Worm (Caenorhabditis elegans): ENCODE data around the gene F59A6.10.

The F59A6.10 gene

DNA sequence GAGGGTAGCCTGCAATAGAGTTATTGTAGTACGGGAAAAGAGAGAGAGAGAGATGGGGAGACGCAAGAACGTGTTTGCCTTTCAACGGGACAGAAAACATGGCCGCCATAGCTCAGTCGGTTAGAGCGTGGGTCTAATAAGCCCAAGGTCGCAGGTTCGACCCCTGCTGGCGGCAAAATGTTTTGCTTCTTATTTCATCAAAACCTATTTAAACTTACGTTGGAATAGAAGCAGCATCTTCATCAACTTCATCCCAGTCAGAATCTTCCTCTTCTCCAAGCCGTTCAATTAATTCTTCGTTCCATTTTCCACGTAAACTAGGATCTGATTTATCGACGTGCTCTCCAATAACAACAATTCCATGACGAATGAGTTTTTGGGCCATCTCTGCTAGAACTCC is 28.9 kb downstream of the F59A6.10 start (continued):
- TF ChIP-seq ceh-44 (GFP tag; IDR thresholded peaks at IDR 0.05) (peak; percentile 59; the same call in 1 of the 2 replicates), lir-3 (tag; optimal IDR thresholded peaks at IDR 0.05) (peak; percentile 15), lim-7 (GFP tag; IDR thresholded peaks at IDR 0.05) (peak; percentile 94), nhr-42 (GFP tag; IDR thresholded peaks at IDR 0.05) (peak; percentile 87), lin-29 (GFP tag; IDR thresholded peaks at IDR 0.05) (no peak), set-16 (GFP tag; IDR thresholded peaks at IDR 0.05) (peak; percentile 48; the same call in 1 of the 2 replicates), mxl-3 (GFP tag; optimal IDR thresholded peaks at IDR 0.05) (peak; percentile 59), sdz-12 (GFP tag; optimal IDR thresholded peaks at IDR 0.05) (peak; percentile 82), dmd-6 (GFP tag; IDR thresholded peaks at IDR 0.05) (peak; percentile 68), rbr-2 (tag; optimal IDR thresholded peaks at IDR 0.05) (peak; percentile 46), unc-39 (tag; optimal IDR thresholded peaks at IDR 0.05) (no peak)

DNA sequence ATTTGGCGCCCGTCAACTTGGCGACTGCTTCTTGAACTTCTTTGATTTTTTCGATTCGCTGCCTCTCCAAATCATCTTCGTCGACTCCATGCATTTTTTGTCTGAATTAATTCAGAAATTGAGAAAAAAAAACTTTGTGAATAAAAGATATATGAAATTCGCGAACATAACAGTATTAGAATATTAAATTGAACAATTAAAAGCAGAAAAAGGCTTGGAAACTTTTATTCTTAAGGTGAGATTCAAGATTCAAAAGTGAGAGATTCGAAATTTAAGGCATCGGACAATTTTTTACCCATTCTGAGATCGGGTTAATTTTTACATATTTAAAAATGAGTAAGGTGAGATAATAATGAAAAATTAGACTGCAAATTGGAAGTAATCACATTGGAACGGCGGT is 30.2 kb downstream of the F59A6.10 start, which contains the start of gene F33G12.3:
TSS of gene F33G12.3 (minus strand) at position 101 of the 400 bp plus-strand sequence.
- TF ChIP-seq duxl-1 (tag; optimal IDR thresholded peaks at IDR 0.05; ENCODE audit: poor library complexity) (no peak), Y75B8A.6 (GFP tag; IDR thresholded peaks at IDR 0.05) (no peak)

DNA sequence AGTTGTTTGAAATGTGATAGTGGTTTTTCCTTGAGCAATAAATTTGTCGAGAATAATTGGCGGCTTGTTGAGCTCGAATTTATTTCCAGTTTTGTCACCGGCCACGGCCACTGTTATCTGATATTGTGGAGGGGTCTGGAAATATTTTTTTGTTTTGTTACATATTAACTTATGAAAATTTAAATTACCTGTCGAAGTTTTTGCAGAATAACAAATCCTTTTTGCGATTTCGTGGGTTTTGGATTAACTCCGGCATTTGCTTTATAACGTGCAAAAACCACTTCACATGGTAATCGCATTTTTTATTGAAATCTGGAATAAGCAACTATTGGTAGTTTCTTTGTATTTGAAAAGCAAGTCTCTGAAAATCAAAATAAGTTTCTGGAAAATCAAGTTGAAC is 32.4 kb downstream of the F59A6.10 start, which contains the start of gene lrr-1:
TSS of gene lrr-1 (minus strand) at position 312 of the 400 bp plus-strand sequence.
- peak in 1 of 2 experiments; percentile 85 for TF ChIP-seq unc-62 (GFP tag; optimal IDR thresholded peaks at IDR 0.05 in 1 of 2)
- no peak for TF ChIP-seq unc-62 (tag; optimal IDR thresholded peaks at IDR 0.05)
- TF ChIP-seq zfp-3 (GFP tag; conservative IDR thresholded peaks at IDR 0.05): no peak
- no peak for TF ChIP-seq jun-1 (tag; optimal IDR thresholded peaks at IDR 0.05)
- TF ChIP-seq arid-1 (GFP tag; conservative IDR thresholded peaks at IDR 0.05): 0 out of 2 replicates have a peak, but pooled peaks have one; percentile 29

ce11 chrII:5039912-5040311 is 36.2 kb downstream of the F59A6.10 start, which contains the start of gene golg-2:
Gene golg-2 (minus strand): TSS chrII:5040091.
- TF ChIP-seq snpc-1.2 (GFP tag; IDR thresholded peaks at IDR 0.05): 0 out of 2 replicates have a peak, but pooled peaks have one; percentile 3
- TF ChIP-seq nhr-76 (tag; optimal IDR thresholded peaks at IDR 0.05): no peak
- peak in 1 of 2 experiments; percentile 40 for TF ChIP-seq lsy-2 (tag; optimal IDR thresholded peaks at IDR 0.05)
- no peak for TF ChIP-seq daf-16 (GFP tag; optimal IDR thresholded peaks at IDR 0.05)
- TF ChIP-seq daf-16 (tag; optimal IDR thresholded peaks at IDR 0.05): no peak
- peak; percentile 21 for TF ChIP-seq dpl-1 (GFP tag; optimal IDR thresholded peaks at IDR 0.05)
- peak; percentile 33 for TF ChIP-seq lin-38 (GFP tag; IDR thresholded peaks at IDR 0.05)

- TF ChIP-seq cey-2 (tag; optimal IDR thresholded peaks at IDR 0.05; ENCODE audit: borderline replicate concordance, insufficient read depth) (no peak), lsy-2 (tag; optimal IDR thresholded peaks at IDR 0.05) (peak in 1 of 2 experiments; percentile 33), lin-38 (GFP tag; IDR thresholded peaks at IDR 0.05) (peak; percentile 31; the same call in 1 of the 2 replicates), zfp-3 (GFP tag; conservative IDR thresholded peaks at IDR 0.05) (no peak)
Measured at ce11 chrII:5040631-5041156, 36.9 kb downstream of the F59A6.10 start, which contains the start of gene F33G12.7. Gene F33G12.7 (minus strand): TSS chrII:5040681.

DNA sequence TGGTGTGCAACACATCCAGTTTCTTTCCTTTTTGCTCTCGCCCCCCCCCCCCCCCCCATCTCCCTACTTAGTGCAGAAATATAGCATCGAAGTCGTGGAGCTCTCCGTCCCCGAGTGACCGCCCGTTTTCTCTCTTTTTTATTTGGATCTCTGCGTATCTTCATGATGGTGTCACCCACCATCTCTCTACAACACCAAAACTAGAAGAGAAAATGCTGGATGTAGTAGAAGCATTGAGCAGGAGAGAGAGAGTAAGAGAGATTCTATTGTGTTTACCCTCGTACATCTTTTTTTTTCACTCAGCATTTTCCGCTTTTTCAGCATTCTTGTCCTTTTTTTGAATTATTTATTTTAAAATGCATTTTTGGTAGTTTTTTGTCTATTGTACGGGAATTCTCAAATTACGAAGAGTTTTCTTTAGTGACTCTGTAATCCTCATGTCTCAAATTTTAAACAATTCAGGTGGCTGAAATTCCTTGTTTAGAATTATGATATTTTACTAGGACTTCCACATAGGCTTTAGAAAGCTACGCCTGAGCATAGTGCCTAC is 38.7 kb downstream of the F59A6.10 start:
- no peak for TF ChIP-seq madf-9 (GFP tag; conservative IDR thresholded peaks at IDR 0.05)
- no peak for TF ChIP-seq snpc-1.2 (GFP tag; IDR thresholded peaks at IDR 0.05)
- no peak for TF ChIP-seq ama-1 (optimal IDR thresholded peaks at IDR 0.05)
- TF ChIP-seq nhr-102 (tag; optimal IDR thresholded peaks at IDR 0.05): no peak
- TF ChIP-seq hif-1 (tag; optimal IDR thresholded peaks at IDR 0.05): no peak
- no peak for TF ChIP-seq nhr-41 (GFP tag; IDR thresholded peaks at IDR 0.05)
- TF ChIP-seq T20F7.1 (GFP tag; optimal IDR thresholded peaks at IDR 0.05): no peak
- TF ChIP-seq nhr-11 (tag; optimal IDR thresholded peaks at IDR 0.05): no peak
- no peak for TF ChIP-seq ztf-11 (tag; optimal IDR thresholded peaks at IDR 0.05)
- no peak for TF ChIP-seq daf-16 (GFP tag; optimal IDR thresholded peaks at IDR 0.05)
- no peak for TF ChIP-seq daf-16 (tag; optimal IDR thresholded peaks at IDR 0.05)
- TF ChIP-seq mdt-29 (GFP tag; IDR thresholded peaks at IDR 0.05): no peak
- TF ChIP-seq nhr-6 (tag; optimal IDR thresholded peaks at IDR 0.05): no peak
- no peak for TF ChIP-seq spr-3 (GFP tag; optimal IDR thresholded peaks at IDR 0.05)
- TF ChIP-seq dmd-8 (GFP tag; IDR thresholded peaks at IDR 0.05): no peak
- TF ChIP-seq ZK337.2 (GFP tag; IDR thresholded peaks at IDR 0.05): no peak
- no peak for TF ChIP-seq egl-43 (GFP tag; IDR thresholded peaks at IDR 0.05)
- no peak for TF ChIP-seq ZK546.5 (tag; optimal IDR thresholded peaks at IDR 0.05)
